Worm (Caenorhabditis elegans) whole organism, early embryonic: Measurements from ENCODE around the gene F35H10.6.

Experiments used
- B0310.2 ChIP-seq: sonication (generic microtip); optimal IDR thresholded peaks from 2 replicates; lab custom pipeline; 2016; ENCODE audit warnings: mild to moderate bottlenecking, missing genetic modification characterization, missing compliant biosample characterization
- F13C5.2 ChIP-seq: sonication (generic microtip); optimal IDR thresholded peaks from 2 replicates; lab custom pipeline; 2017; ENCODE audit warnings: mild to moderate bottlenecking, missing genetic modification characterization, inconsistent platforms, missing compliant biosample characterization
- ama-1 ChIP-seq: fragments of 150-350 bp; optimal IDR thresholded peaks from 2 replicates; lab custom pipeline; 2014
- ceh-36 ChIP-seq: sonication (generic microtip); optimal IDR thresholded peaks from 2 replicates; lab custom pipeline; 2016; ENCODE audit warnings: missing genetic modification characterization, inconsistent platforms, missing compliant biosample characterization
- flt-1 ChIP-seq: fragments of 200-800 bp; sonication (Bioruptor generic); IDR thresholded peaks from 2 replicates; pipeline ENCODE4 v1.3.6; 2022; ENCODE audit warnings: missing genetic modification characterization, missing compliant biosample characterization
- hmbx-1 ChIP-seq: sonication (generic microtip); optimal IDR thresholded peaks from 2 replicates; lab custom pipeline; 2016; ENCODE audit warnings: mild to moderate bottlenecking, missing genetic modification characterization, missing compliant biosample characterization
- pes-1 ChIP-seq: fragments of 200-800 bp; sonication (Bioruptor generic); IDR thresholded peaks from 2 replicates; pipeline ENCODE4 v1.3.6; 2022; ENCODE audit warnings: missing genetic modification reagents, missing genetic modification characterization, missing compliant biosample characterization
- scrt-1 ChIP-seq: fragments of 200-800 bp; sonication (Bioruptor generic); IDR thresholded peaks from 2 replicates; pipeline ENCODE4 v1.3.6; 2022; ENCODE audit warnings: missing genetic modification characterization, missing compliant biosample characterization
- sea-1 ChIP-seq: fragments of 200-800 bp; sonication (Bioruptor generic); conservative IDR thresholded peaks from 2 replicates; pipeline ENCODE4 v1.3.6; 2022; ENCODE audit warnings: missing genetic modification characterization, missing compliant biosample characterization
- tbx-11 ChIP-seq: fragments of 200-800 bp; sonication (Bioruptor generic); IDR thresholded peaks from 2 replicates; pipeline ENCODE4 v1.3.6; 2022; ENCODE audit warnings: missing genetic modification characterization, missing compliant biosample characterization

DNA sequence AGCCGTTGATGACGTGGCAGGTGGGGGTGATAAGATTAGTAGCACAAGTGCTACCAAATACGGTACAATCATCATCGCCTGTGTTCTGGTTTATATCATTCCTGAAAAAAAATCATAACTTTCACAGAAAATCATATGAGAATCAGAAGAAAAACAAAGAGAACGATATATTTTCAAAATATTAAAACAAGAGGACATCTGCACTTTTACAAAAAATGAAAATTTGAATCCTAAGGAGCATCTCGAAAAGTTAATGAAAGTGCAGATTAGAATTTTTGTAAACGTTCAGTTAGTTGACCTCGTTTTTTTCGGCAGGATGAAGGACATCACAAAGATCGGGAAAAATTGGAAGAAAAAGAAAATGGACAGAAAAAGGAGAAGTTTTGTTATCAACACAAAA is 13.1 kb downstream of the F35H10.6 start, which contains the start of gene F35H10.10:
- TF ChIP-seq ama-1 (no peak), flt-1 (no peak), ceh-36 (tag; lab: Kevin White, UChicago) (no peak), hmbx-1 (no peak), scrt-1 (GFP tag; lab: Robert Waterston, UW) (no peak), tbx-11 (GFP tag; lab: Robert Waterston, UW) (no peak), F13C5.2 (no peak), pes-1 (no peak), sea-1 (GFP tag; lab: Robert Waterston, UW) (no peak), B0310.2 (tag; lab: Kevin White, UChicago) (no peak)
